Worm (Caenorhabditis elegans) whole organism, L3 larva: Measurements from ENCODE around the gene gss-1.

Experiments used
- ama-1 ChIP-seq: fragments of 150-350 bp; optimal IDR thresholded peaks from 2 replicates; lab custom pipeline; 2018
- egl-27 ChIP-seq: sonication (generic microtip); optimal IDR thresholded peaks from 4 replicates; lab custom pipeline; 2017; ENCODE audit warnings: missing biosample characterization, missing genetic modification reagents, missing genetic modification characterization
- nhr-25 ChIP-seq: sonication (generic microtip); optimal IDR thresholded peaks from 2 replicates; lab custom pipeline; 2017; ENCODE audit warnings: missing biosample characterization, missing genetic modification characterization
- nhr-28 ChIP-seq: fragments of 150-350 bp; optimal IDR thresholded peaks from 2 replicates; lab custom pipeline; 2014; ENCODE audit warnings: missing biosample characterization, missing genetic modification characterization
- snpc-4 ChIP-seq: fragments of 150-350 bp; optimal IDR thresholded peaks from 2 replicates; lab custom pipeline; 2014; ENCODE audit warnings: missing biosample characterization, missing genetic modification characterization
- unc-39 ChIP-seq: sonication (generic microtip); optimal IDR thresholded peaks from 4 replicates; lab custom pipeline; 2017; ENCODE audit warnings: missing biosample characterization, missing genetic modification characterization
- ztf-11 ChIP-seq: fragments of 150-350 bp; optimal IDR thresholded peaks from 2 replicates; lab custom pipeline; 2014; ENCODE audit warnings: missing biosample characterization, missing genetic modification characterization

ce11 chrII:9378174-9378573 lies 38.1 kb downstream of the gss-1 start:
- TF ChIP-seq unc-39 (tag; lab: Kevin White, UChicago) (no peak), snpc-4 (no peak), nhr-28 (tag; lab: Kevin White, UChicago) (no peak), ama-1 (lab: Kevin White, UChicago) (no peak), ztf-11 (no peak), nhr-25 (tag; lab: Kevin White, UChicago) (no peak), egl-27 (no peak)
